Worm (Caenorhabditis elegans): Measurements from ENCODE around the gene nsph-4.3.

- TF ChIP-seq flt-1 (GFP tag; IDR thresholded peaks at IDR 0.05) (no peak), T22C8.4 (GFP tag; IDR thresholded peaks at IDR 0.05) (no peak)
These were observed 46.9 kb upstream of the nsph-4.3 start, which contains the start of gene baz-2 for ce11 chrIII:7655932-7656331.
